Fruit fly (Drosophila melanogaster): ENCODE results near the gene CG34007.
A peak's percentile ranks its signal among the peaks of the same experiment; 100 is the strongest.

Gene CG34007

dm6 chr2L:20464385-20464784 lies 30.4 kb upstream of the CG34007 start (continued):
- no peak for TF ChIP-seq dysf (GFP tag; IDR thresholded peaks at IDR 0.05)
- no peak for TF ChIP-seq seq (GFP tag; IDR thresholded peaks at IDR 0.05)
- TF ChIP-seq CG1832 (GFP tag; optimal IDR thresholded peaks at IDR 0.05), result no peak
- TF ChIP-seq Hr3 (GFP tag; optimal IDR thresholded peaks at IDR 0.05), result peak; percentile 1
- peak; percentile 68 for TF ChIP-seq CG4707 (GFP tag; optimal IDR thresholded peaks at IDR 0.05)
- TF ChIP-seq CG1792 (GFP tag; optimal IDR thresholded peaks at IDR 0.05), result no peak
- TF ChIP-seq HmgZ (tag; optimal IDR thresholded peaks at IDR 0.05), result no peak
- no peak for TF ChIP-seq row (GFP tag; IDR thresholded peaks at IDR 0.05)
- TF ChIP-seq az2 (GFP tag; optimal IDR thresholded peaks at IDR 0.05), result peak; percentile 41
- TF ChIP-seq org-1 (GFP tag; optimal IDR thresholded peaks at IDR 0.05), result no peak
- peak; percentile 13 for TF ChIP-seq CG17802 (tag; optimal IDR thresholded peaks at IDR 0.05)
- no peak for TF ChIP-seq Oaz (GFP tag; IDR thresholded peaks at IDR 0.05)
- TF ChIP-seq CG43689 (GFP tag; IDR thresholded peaks at IDR 0.05), result no peak
- no peak for TF ChIP-seq CG12104 (GFP tag; optimal IDR thresholded peaks at IDR 0.05)
- peak; percentile 21 for TF ChIP-seq nmo (GFP tag; optimal IDR thresholded peaks at IDR 0.05)
- peak; percentile 21 for TF ChIP-seq CG15696 (tag; optimal IDR thresholded peaks at IDR 0.05)
- no peak for TF ChIP-seq CG2875 (GFP tag; optimal IDR thresholded peaks at IDR 0.05)
- TF ChIP-seq CG17912 (GFP tag; optimal IDR thresholded peaks at IDR 0.05), result no peak
- TF ChIP-seq CG7987 (GFP tag; optimal IDR thresholded peaks at IDR 0.05), result no peak
- no peak for TF ChIP-seq Pdp1 (GFP tag; optimal IDR thresholded peaks at IDR 0.05)
- TF ChIP-seq PHDP (tag; optimal IDR thresholded peaks at IDR 0.05), result peak; percentile 45
- peak; percentile 33 for TF ChIP-seq Hsf (GFP tag; optimal IDR thresholded peaks at IDR 0.05)
- TF ChIP-seq CG6654 (GFP tag; optimal IDR thresholded peaks at IDR 0.05), result no peak
- peak; percentile 31; the same call in 1 of the 2 replicates for TF ChIP-seq inv (GFP tag; IDR thresholded peaks at IDR 0.05; ENCODE audit: partially characterized antibody)
- peak; percentile 42 for TF ChIP-seq kah (GFP tag; optimal IDR thresholded peaks at IDR 0.05)
- peak; percentile 61 for TF ChIP-seq E2f2 (GFP tag; IDR thresholded peaks at IDR 0.05)
- no peak for TF ChIP-seq jigr1 (GFP tag; IDR thresholded peaks at IDR 0.05)
- no peak for TF ChIP-seq tin (GFP tag; optimal IDR thresholded peaks at IDR 0.05)
- no peak for TF ChIP-seq al (GFP tag; IDR thresholded peaks at IDR 0.05)
- TF ChIP-seq Camta (GFP tag; optimal IDR thresholded peaks at IDR 0.05), result no peak
- TF ChIP-seq sisA (GFP tag; IDR thresholded peaks at IDR 0.05), result no peak
- peak; percentile 41 for TF ChIP-seq grau (tag; optimal IDR thresholded peaks at IDR 0.05)
- peak in 1 of 2 experiments; percentile 9 for TF ChIP-seq chif (GFP tag; optimal IDR thresholded peaks at IDR 0.05)
- TF ChIP-seq Spps (tag; optimal IDR thresholded peaks at IDR 0.05), result no peak
- no peak for TF ChIP-seq danr (GFP tag; IDR thresholded peaks at IDR 0.05)
- TF ChIP-seq CG17359 (tag; optimal IDR thresholded peaks at IDR 0.05), result peak; percentile 47
- peak; percentile 30 for TF ChIP-seq CG2678 (tag; optimal IDR thresholded peaks at IDR 0.05)
- no peak for TF ChIP-seq HLH4C (GFP tag; IDR thresholded peaks at IDR 0.05; ENCODE audit: partially characterized antibody)
- no peak for TF ChIP-seq CG11085 (GFP tag; IDR thresholded peaks at IDR 0.05)
- no peak for TF ChIP-seq eyg (GFP tag; optimal IDR thresholded peaks at IDR 0.05)
- TF ChIP-seq pan (optimal IDR thresholded peaks at IDR 0.05), result no peak
- TF ChIP-seq pan (GFP tag; optimal IDR thresholded peaks at IDR 0.05 in 1 of 2, IDR thresholded peaks at IDR 0.05 in 1 of 2), result no peak
- TF ChIP-seq TFAM (GFP tag; optimal IDR thresholded peaks at IDR 0.05), result no peak
- no peak for TF ChIP-seq CG17612 (GFP tag; IDR thresholded peaks at IDR 0.05)
- TF ChIP-seq Deaf1 (tag; optimal IDR thresholded peaks at IDR 0.05), result no peak
- TF ChIP-seq gsb-n (tag; optimal IDR thresholded peaks at IDR 0.05), result no peak
- peak; percentile 26 for TF ChIP-seq trem (tag; optimal IDR thresholded peaks at IDR 0.05)
- TF ChIP-seq CG8765 (GFP tag; IDR thresholded peaks at IDR 0.05), result no peak
- TF ChIP-seq bsh (GFP tag; optimal IDR thresholded peaks at IDR 0.05), result peak in 1 of 2 experiments; percentile 50
- TF ChIP-seq Taf1 (GFP tag; IDR thresholded peaks at IDR 0.05), result no peak
- TF ChIP-seq CTCF (GFP tag; optimal IDR thresholded peaks at IDR 0.05), result peak; percentile 94
- peak in 1 of 2 experiments; percentile 32 for TF ChIP-seq dpn (GFP tag; optimal IDR thresholded peaks at IDR 0.05)
- TF ChIP-seq Gsc (GFP tag; IDR thresholded peaks at IDR 0.05), result no peak

Data from whole organism, embryonic.